Fruit fly (Drosophila melanogaster) whole organism, embryonic: ENCODE results near the gene RpL32.

Experiments used
- Aef1 ChIP-seq: fragments of 200-800 bp; sonication (Bioruptor generic); IDR thresholded peaks from 3 replicates; pipeline ENCODE4 v1.3.6; 2022; ENCODE audit warnings: missing biosample characterization, missing genetic modification characterization
- Bgb ChIP-seq: fragments of 200-800 bp; sonication (Bioruptor generic); IDR thresholded peaks from 2 replicates; pipeline ENCODE4 v1.3.6; 2022; ENCODE audit warnings: missing biosample characterization, missing genetic modification characterization; ENCODE audit not compliant: partially characterized antibody
- Blimp-1 ChIP-seq: fragments of 200-800 bp; sonication (Bioruptor generic); optimal IDR thresholded peaks from 3 replicates; lab custom pipeline; 2018; ENCODE audit warnings: missing biosample characterization, missing genetic modification characterization, mild to moderate bottlenecking, moderate library complexity, missing genetic modification reagents
- CG12104 ChIP-seq: fragments of 200-800 bp; sonication (Bioruptor generic); optimal IDR thresholded peaks from 3 replicates; lab custom pipeline; 2016; ENCODE audit warnings: missing biosample characterization, missing genetic modification characterization
- CG14667 ChIP-seq: fragments of 200-800 bp; sonication (Bioruptor generic); IDR thresholded peaks from 2 replicates; pipeline ENCODE4 v1.3.6; 2022; ENCODE audit warnings: missing biosample characterization, missing genetic modification characterization
- CG1529 ChIP-seq: fragments of 200-800 bp; sonication (Bioruptor generic); optimal IDR thresholded peaks from 3 replicates; lab custom pipeline; 2018; ENCODE audit warnings: missing biosample characterization, missing genetic modification characterization
- CG15601 ChIP-seq: fragments of 200-800 bp; sonication (Bioruptor generic); optimal IDR thresholded peaks from 3 replicates; lab custom pipeline; 2019; ENCODE audit warnings: missing biosample characterization, mild to moderate bottlenecking, missing genetic modification characterization, moderate library complexity
- CG1647 ChIP-seq: fragments of 200-800 bp; sonication (Bioruptor generic); optimal IDR thresholded peaks from 3 replicates; lab custom pipeline; 2016; ENCODE audit warnings: missing biosample characterization, missing genetic modification characterization
- CG17359 ChIP-seq: fragments of 200-800 bp; sonication (Bioruptor generic); optimal IDR thresholded peaks from 3 replicates; lab custom pipeline; 2018; ENCODE audit warnings: missing biosample characterization, mild to moderate bottlenecking, missing genetic modification characterization, moderate library complexity
- CG17568 ChIP-seq: fragments of 200-800 bp; sonication (Bioruptor generic); optimal IDR thresholded peaks from 2 replicates; lab custom pipeline; 2018; ENCODE audit warnings: missing biosample characterization, mild to moderate bottlenecking, missing genetic modification characterization, moderate library complexity
- CG3407 ChIP-seq: fragments of 200-800 bp; sonication (Bioruptor generic); optimal IDR thresholded peaks from 2 replicates; lab custom pipeline; 2018; ENCODE audit warnings: missing biosample characterization, mild to moderate bottlenecking, missing genetic modification characterization
- CG4282 ChIP-seq: fragments of 200-800 bp; sonication (Bioruptor generic); optimal IDR thresholded peaks from 2 replicates; lab custom pipeline; 2016; ENCODE audit warnings: missing biosample characterization, missing genetic modification characterization
- CG4360 ChIP-seq: fragments of 200-800 bp; sonication (Bioruptor generic); IDR thresholded peaks from 2 replicates; pipeline ENCODE4 v1.3.6; 2022; ENCODE audit warnings: missing biosample characterization, missing genetic modification characterization
- CG4617 ChIP-seq: fragments of 200-800 bp; sonication (Bioruptor generic); optimal IDR thresholded peaks from 3 replicates; lab custom pipeline; 2016; ENCODE audit warnings: missing biosample characterization, missing genetic modification characterization, borderline replicate concordance
- CG7556 ChIP-seq: fragments of 200-800 bp; sonication (Bioruptor generic); optimal IDR thresholded peaks from 2 replicates; lab custom pipeline; 2017; ENCODE audit warnings: missing biosample characterization, mild to moderate bottlenecking, missing genetic modification characterization
- Dfd ChIP-seq, 2 experiments: fragments of >200 bp; optimal IDR thresholded peaks; 2 replicates each; lab custom pipeline; 2017; ENCODE audit warnings: missing biosample characterization in 2 of 2, missing genetic modification characterization in 2 of 2
- Eip74EF ChIP-seq, 2 experiments: fragments of 200-800 bp in 1 of 2; fragments of >200 bp in 1 of 2; sonication (Bioruptor generic) in 1 of 2; optimal IDR thresholded peaks; 2 replicates each; lab custom pipeline; 2017 to 2019; ENCODE audit warnings: missing biosample characterization in 2 of 2, missing genetic modification characterization in 2 of 2, mild to moderate bottlenecking in 1 of 2, moderate library complexity in 1 of 2
- NC2β ChIP-seq: fragments of 200-800 bp; sonication (Bioruptor generic); optimal IDR thresholded peaks from 2 replicates; lab custom pipeline; 2016; ENCODE audit warnings: missing biosample characterization, missing genetic modification characterization
- Neu2 ChIP-seq: fragments of 200-800 bp; sonication (Bioruptor generic); optimal IDR thresholded peaks from 3 replicates; lab custom pipeline; 2016; ENCODE audit warnings: missing biosample characterization, missing genetic modification characterization, borderline replicate concordance
- Nf-YB ChIP-seq: fragments of 200-800 bp; sonication (Bioruptor generic); optimal IDR thresholded peaks from 3 replicates; lab custom pipeline; 2019; ENCODE audit warnings: missing biosample characterization, mild to moderate bottlenecking, missing genetic modification characterization, moderate library complexity
- Nf-YC ChIP-seq: fragments of 200-800 bp; optimal IDR thresholded peaks from 3 replicates; lab custom pipeline; 2019; ENCODE audit warnings: missing biosample characterization, mild to moderate bottlenecking, missing genetic modification characterization, moderate library complexity
- Scr ChIP-seq: fragments of 200-800 bp; sonication (Bioruptor generic); IDR thresholded peaks from 2 replicates; pipeline ENCODE4 v1.3.6; 2022; ENCODE audit warnings: missing biosample characterization, missing genetic modification characterization; ENCODE audit not compliant: partially characterized antibody
- Spps ChIP-seq: fragments of 200-800 bp; sonication (Bioruptor generic); optimal IDR thresholded peaks from 2 replicates; lab custom pipeline; 2018; ENCODE audit warnings: missing biosample characterization, mild to moderate bottlenecking, missing genetic modification characterization
- Stat92E ChIP-seq, 3 experiments: fragments of >200 bp in 2 of 3; fragments of 200-800 bp in 1 of 3; sonication (Bioruptor generic) in 1 of 3; optimal IDR thresholded peaks; 2 replicates each; lab custom pipeline; 2017 to 2019; ENCODE audit warnings: missing biosample characterization in 3 of 3, missing genetic modification characterization in 3 of 3, mild to moderate bottlenecking in 1 of 3, moderate library complexity in 1 of 3
- br ChIP-seq: fragments of >200 bp; optimal IDR thresholded peaks from 2 replicates; lab custom pipeline; 2017
- cwo ChIP-seq: fragments of 200-800 bp; sonication (Bioruptor generic); optimal IDR thresholded peaks from 3 replicates; lab custom pipeline; 2017; ENCODE audit warnings: missing biosample characterization, missing genetic modification characterization, mild to moderate bottlenecking, moderate library complexity, missing genetic modification reagents
- dm ChIP-seq: fragments of 200-800 bp; sonication (Bioruptor generic); optimal IDR thresholded peaks from 3 replicates; lab custom pipeline; 2016; ENCODE audit warnings: missing biosample characterization, missing genetic modification characterization
- eyg ChIP-seq: fragments of 200-800 bp; sonication (Bioruptor generic); optimal IDR thresholded peaks from 3 replicates; lab custom pipeline; 2016; ENCODE audit warnings: missing biosample characterization, missing genetic modification characterization
- ham ChIP-seq: fragments of 200-800 bp; sonication (Bioruptor generic); IDR thresholded peaks from 2 replicates; pipeline ENCODE4 v1.3.6; 2022; ENCODE audit warnings: missing biosample characterization, missing genetic modification characterization
- hkb ChIP-seq, 2 experiments: fragments of 200-800 bp in 1 of 2; fragments of >200 bp in 1 of 2; sonication (Bioruptor generic) in 1 of 2; IDR thresholded peaks in 1 of 2; optimal IDR thresholded peaks in 1 of 2; 2 replicates each; pipeline versions ENCODE4 v1.3.6 to Lab custom; 2017 to 2022; ENCODE audit warnings: missing biosample characterization in 1 of 2, missing genetic modification characterization in 1 of 2
- nau ChIP-seq: fragments of 200-800 bp; sonication (Bioruptor generic); optimal IDR thresholded peaks from 3 replicates; lab custom pipeline; 2017; ENCODE audit warnings: missing biosample characterization, mild to moderate bottlenecking, missing genetic modification characterization, missing genetic modification reagents
- phol ChIP-seq: fragments of 200-800 bp; sonication (Bioruptor generic); optimal IDR thresholded peaks from 3 replicates; lab custom pipeline; 2018; ENCODE audit warnings: missing biosample characterization, mild to moderate bottlenecking, missing genetic modification characterization, moderate library complexity
- pros ChIP-seq: fragments of 200-800 bp; sonication (Bioruptor generic); optimal IDR thresholded peaks from 3 replicates; lab custom pipeline; 2019; ENCODE audit warnings: missing biosample characterization, mild to moderate bottlenecking, missing genetic modification characterization, moderate library complexity
- seq ChIP-seq: fragments of 200-800 bp; sonication (Bioruptor generic); IDR thresholded peaks from 2 replicates; pipeline ENCODE4 v1.3.6; 2022; ENCODE audit warnings: missing biosample characterization, missing genetic modification characterization
- toy ChIP-seq: fragments of 200-800 bp; sonication (Bioruptor generic); IDR thresholded peaks from 2 replicates; pipeline ENCODE4 v1.3.6; 2022; ENCODE audit warnings: missing biosample characterization, missing genetic modification characterization
- twi ChIP-seq: fragments of 200-800 bp; optimal IDR thresholded peaks from 2 replicates; lab custom pipeline; 2019; ENCODE audit warnings: missing biosample characterization, mild to moderate bottlenecking, missing genetic modification characterization, moderate library complexity
- vvl ChIP-seq: fragments of 200-800 bp; sonication (Bioruptor generic); IDR thresholded peaks from 2 replicates; pipeline ENCODE4 v1.3.6; 2022; ENCODE audit warnings: missing biosample characterization, missing genetic modification characterization

RpL32 gene

DNA sequence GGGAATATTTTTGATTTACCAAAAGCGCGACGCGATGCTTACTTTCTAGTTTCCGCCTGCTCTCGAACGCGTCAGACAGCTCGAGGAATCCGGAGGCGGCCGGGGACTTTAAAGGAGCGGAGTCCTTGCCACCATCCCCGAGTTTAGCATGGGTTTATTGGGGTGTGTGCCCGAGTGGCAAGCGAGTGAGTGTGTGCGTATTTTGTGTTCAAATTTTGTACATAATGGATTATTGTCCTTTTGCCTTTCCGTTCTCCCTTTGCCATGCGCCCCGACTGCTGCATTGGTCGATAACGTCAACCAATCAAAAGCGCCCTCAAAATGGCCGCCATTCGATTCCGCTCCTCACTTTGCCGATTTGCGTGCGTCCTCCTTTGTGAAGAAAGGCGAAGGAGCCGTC is 15.9 kb downstream of the RpL32 start:
- no peak for TF ChIP-seq Aef1 (GFP tag; lab: Robert Waterston, UW)
- TF ChIP-seq twi = no peak
- no peak for TF ChIP-seq Stat92E (GFP tag; optimal IDR thresholded peaks at IDR 0.05; lab: Kevin White, UChicago)
- no peak for TF ChIP-seq toy (GFP tag; lab: Robert Waterston, UW)
- no peak for TF ChIP-seq Dfd (GFP tag; optimal IDR thresholded peaks at IDR 0.05; lab: Kevin White, UChicago)
- TF ChIP-seq Spps (tag; lab: Kevin White, UChicago) = no peak
- peak; percentile 96 for TF ChIP-seq Nf-YB
- TF ChIP-seq pros = peak; percentile 77
- no peak for TF ChIP-seq Blimp-1 (GFP tag; lab: Kevin White, UChicago)
- peak; percentile 96 for TF ChIP-seq Nf-YC (tag; lab: Kevin White, UChicago)
- TF ChIP-seq br (lab: Kevin White, UChicago) = no peak
- 0 out of 2 replicates have a peak, but pooled peaks have one; percentile 25 for TF ChIP-seq Bgb (GFP tag; lab: Robert Waterston, UW)
- no peak for TF ChIP-seq CG4360 (GFP tag; lab: Robert Waterston, UW)
- TF ChIP-seq CG17568 (GFP tag; lab: Kevin White, UChicago) = no peak
- TF ChIP-seq CG4282 (GFP tag; lab: Kevin White, UChicago) = no peak
- TF ChIP-seq CG3407 (GFP tag; lab: Kevin White, UChicago) = no peak
- no peak for TF ChIP-seq NC2β (GFP tag; lab: Kevin White, UChicago)
- TF ChIP-seq CG1647 (GFP tag; lab: Kevin White, UChicago) = no peak
- TF ChIP-seq seq = peak; percentile 59; the same call in 1 of the 2 replicates
- TF ChIP-seq ham (GFP tag; lab: Robert Waterston, UW) = no peak
- TF ChIP-seq cwo = no peak
- TF ChIP-seq Eip74EF (GFP tag; optimal IDR thresholded peaks at IDR 0.05; lab: Kevin White, UChicago) = no peak
- no peak for TF ChIP-seq hkb (optimal IDR thresholded peaks at IDR 0.05; lab: Kevin White, UChicago)
- TF ChIP-seq hkb (GFP tag; IDR thresholded peaks at IDR 0.05; lab: Robert Waterston, UW) = no peak
- no peak for TF ChIP-seq CG4617 (GFP tag; lab: Kevin White, UChicago)
- no peak for TF ChIP-seq Neu2 (GFP tag; lab: Kevin White, UChicago)
- no peak for TF ChIP-seq phol (tag; lab: Kevin White, UChicago)
- TF ChIP-seq CG17359 (tag; lab: Kevin White, UChicago) = no peak
- no peak for TF ChIP-seq nau
- TF ChIP-seq CG14667 (GFP tag; lab: Robert Waterston, UW) = no peak

DNA sequence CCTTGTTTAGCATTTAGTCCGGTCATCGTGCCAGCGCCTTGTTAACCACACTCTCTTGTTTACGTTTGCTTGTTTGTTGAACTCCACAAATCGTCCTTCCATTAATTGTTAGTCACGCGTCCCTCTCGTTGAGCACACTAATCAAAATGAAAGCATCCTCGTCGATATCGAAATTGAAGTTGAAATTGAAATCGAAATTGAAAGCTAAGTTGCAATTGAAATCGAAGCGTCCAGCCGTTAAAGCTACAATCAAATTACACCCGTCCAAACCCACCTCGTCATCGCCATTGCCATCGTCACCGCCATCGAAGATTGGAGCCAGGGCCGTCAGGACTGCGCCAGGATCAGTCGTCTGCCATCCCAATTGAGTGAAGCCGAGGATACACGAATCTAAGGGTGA is 22.5 kb downstream of the RpL32 start:
- TF ChIP-seq br (lab: Kevin White, UChicago) (no peak), Scr (no peak), vvl (GFP tag; lab: Robert Waterston, UW) (0 out of 2 replicates have a peak, but pooled peaks have one; percentile 8), CG7556 (GFP tag; lab: Kevin White, UChicago) (no peak), CG15601 (tag; lab: Kevin White, UChicago) (peak; percentile 97), CG1529 (GFP tag; lab: Kevin White, UChicago) (no peak), CG12104 (GFP tag; lab: Kevin White, UChicago) (no peak), eyg (GFP tag; lab: Kevin White, UChicago) (no peak), dm (GFP tag; lab: Kevin White, UChicago) (no peak)
